Worm (Caenorhabditis elegans): Measurements from ENCODE around the gene F46B6.4.

The F46B6.4 gene

ce11 chrV:9779418-9779817 is at the start of gene F46B6.4:
F46B6.4 (minus strand) TSS chrV:9779518.
- no peak for TF ChIP-seq fkh-3 (tag; optimal IDR thresholded peaks at IDR 0.05)

- TF ChIP-seq dox-1 (GFP tag; IDR thresholded peaks at IDR 0.05) (no peak), snpc-4 (GFP tag; optimal IDR thresholded peaks at IDR 0.05) (no peak), snpc-4 (tag; optimal IDR thresholded peaks at IDR 0.05) (no peak), lin-26 (GFP tag; IDR thresholded peaks at IDR 0.05) (no peak), ZK185.1 (tag; optimal IDR thresholded peaks at IDR 0.05; ENCODE audit: poor library complexity, severe bottlenecking) (no peak), C17E4.6 (GFP tag; IDR thresholded peaks at IDR 0.05) (no peak), somi-1 (GFP tag; optimal IDR thresholded peaks at IDR 0.05) (no peak), nfya-1 (tag; optimal IDR thresholded peaks at IDR 0.05; ENCODE audit: borderline replicate concordance, insufficient read depth) (no peak), akir-1 (GFP tag; optimal IDR thresholded peaks at IDR 0.05) (no peak), ztf-28 (GFP tag; IDR thresholded peaks at IDR 0.05) (no peak), xnd-1 (tag; optimal IDR thresholded peaks at IDR 0.05) (no peak), B0336.3 (GFP tag; IDR thresholded peaks at IDR 0.05) (no peak), atf-7 (tag; optimal IDR thresholded peaks at IDR 0.05) (no peak), hrde-1 (tag; optimal IDR thresholded peaks at IDR 0.05; ENCODE audit: borderline replicate concordance) (no peak), attf-6 (GFP tag; IDR thresholded peaks at IDR 0.05) (no peak), lin-40 (tag; optimal IDR thresholded peaks at IDR 0.05) (no peak), ztf-6 (GFP tag; IDR thresholded peaks at IDR 0.05) (no peak), nhr-27 (tag; optimal IDR thresholded peaks at IDR 0.05) (no peak)
These were observed 44.8 kb upstream of the F46B6.4 start, which contains the start of gene str-2 for ce11 chrV:9824149-9824548. str-2 (minus strand) TSS chrV:9824249.

DNA sequence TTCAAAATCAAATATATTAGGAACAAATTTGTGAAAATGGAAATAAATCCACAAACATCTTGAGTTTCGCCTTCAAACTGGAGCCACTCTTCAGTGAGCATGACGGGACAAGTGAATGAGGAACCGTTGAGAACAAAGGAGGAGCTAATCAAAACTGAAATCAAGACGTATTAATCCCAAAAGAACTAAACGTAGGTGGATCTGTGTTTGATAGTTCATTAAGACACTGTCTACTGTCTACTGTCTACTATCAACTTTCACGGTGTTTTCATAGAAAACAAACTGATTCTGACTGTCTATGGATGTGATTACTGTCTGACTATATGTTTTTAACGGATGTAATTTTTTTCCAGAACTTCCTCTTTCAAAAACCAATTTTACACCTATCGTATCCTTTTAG is 42.4 kb upstream of the F46B6.4 start, which contains the start of gene str-193:
Gene str-193, minus strand, starts transcription at position 101 of the 400 bp plus-strand sequence.
- TF ChIP-seq ceh-91 (GFP tag; IDR thresholded peaks at IDR 0.05), result no peak
- TF ChIP-seq ztf-22 (GFP tag; optimal IDR thresholded peaks at IDR 0.05), result no peak
- no peak for TF ChIP-seq egrh-3 (GFP tag; IDR thresholded peaks at IDR 0.05)
- TF ChIP-seq hmg-1.2 (GFP tag; IDR thresholded peaks at IDR 0.05), result no peak
- TF ChIP-seq madf-10 (tag; optimal IDR thresholded peaks at IDR 0.05), result no peak

- TF ChIP-seq ceh-91 (GFP tag; IDR thresholded peaks at IDR 0.05) (no peak), ztf-25 (GFP tag; IDR thresholded peaks at IDR 0.05) (no peak), F57A8.1 (GFP tag; optimal IDR thresholded peaks at IDR 0.05) (no peak), sdz-38 (tag; optimal IDR thresholded peaks at IDR 0.05) (no peak), unc-62 (GFP tag; optimal IDR thresholded peaks at IDR 0.05) (no peak), rpc-1 (optimal IDR thresholded peaks at IDR 0.05) (no peak), rpc-1 (tag; optimal IDR thresholded peaks at IDR 0.05) (no peak), Y95B8A.8 (GFP tag; IDR thresholded peaks at IDR 0.05) (no peak), attf-3 (GFP tag; conservative IDR thresholded peaks at IDR 0.05) (no peak), lsl-1 (GFP tag; optimal IDR thresholded peaks at IDR 0.05) (no peak), Y56A3A.18 (GFP tag; IDR thresholded peaks at IDR 0.05) (no peak), let-526 (GFP tag; IDR thresholded peaks at IDR 0.05) (no peak), sea-2 (GFP tag; IDR thresholded peaks at IDR 0.05) (no peak), tlf-1 (GFP tag; optimal IDR thresholded peaks at IDR 0.05) (no peak), nhr-80 (tag; optimal IDR thresholded peaks at IDR 0.05) (no peak), mxl-1 (tag; optimal IDR thresholded peaks at IDR 0.05) (no peak), T26A5.8 (tag; optimal IDR thresholded peaks at IDR 0.05) (no peak)
These were observed 37.1 kb upstream of the F46B6.4 start, which contains the start of gene sru-31 for ce11 chrV:9816390-9816789. sru-31 (plus strand) TSS chrV:9816690.
